Worm (Caenorhabditis elegans): ENCODE results near the gene hpl-2.

Gene hpl-2

DNA sequence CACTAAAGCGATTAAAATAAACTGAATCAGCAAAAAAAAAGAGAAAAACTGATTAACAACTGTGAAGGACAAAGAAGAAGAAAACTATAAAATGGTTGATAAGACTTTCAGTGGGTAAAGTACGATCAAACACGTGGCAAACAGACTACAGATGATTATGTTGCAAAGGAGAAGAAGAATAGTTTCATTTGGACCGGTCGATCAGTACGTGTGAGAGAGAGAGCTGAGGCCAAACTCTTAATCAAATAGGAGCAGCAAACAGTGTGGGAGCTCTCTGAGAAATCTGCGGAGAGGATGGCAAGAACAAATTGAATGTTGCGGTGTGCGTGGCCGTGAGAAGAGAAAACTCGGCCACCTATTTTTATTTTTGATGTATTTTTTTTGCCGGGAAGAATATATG is 36.3 kb downstream of the hpl-2 start (continued):
- TF ChIP-seq C16A3.4 (tag; optimal IDR thresholded peaks at IDR 0.05) (peak; percentile 17), snpc-4 (tag; optimal IDR thresholded peaks at IDR 0.05) (no peak), nhr-71 (tag; optimal IDR thresholded peaks at IDR 0.05) (peak; percentile 44)

DNA sequence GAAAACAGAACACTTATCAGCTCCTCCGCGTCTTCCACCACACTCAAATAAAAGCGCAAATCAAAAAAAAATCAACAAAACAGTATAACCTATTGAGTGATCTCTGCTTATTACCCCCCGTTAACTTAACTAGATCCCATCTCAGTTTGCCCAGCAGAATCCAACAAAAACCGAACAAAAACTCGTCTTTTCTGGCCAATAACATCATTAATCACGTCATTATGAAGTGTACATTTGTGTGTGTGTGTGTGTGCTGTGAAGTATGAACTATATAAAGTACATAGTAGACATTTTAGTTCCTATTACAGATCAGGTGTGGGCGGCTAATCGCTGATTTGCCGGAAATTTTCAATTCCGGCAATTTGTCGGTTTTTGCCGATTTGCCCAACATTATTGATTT is 37.3 kb downstream of the hpl-2 start:
- TF ChIP-seq nhr-85 (tag) (peak; percentile 71), egl-13 (tag; optimal IDR thresholded peaks at IDR 0.05) (no peak), unc-130 (tag; optimal IDR thresholded peaks at IDR 0.05) (no peak), ama-1 (optimal IDR thresholded peaks at IDR 0.05) (peak; percentile 9), unc-30 (tag; optimal IDR thresholded peaks at IDR 0.05) (no peak), C16A3.4 (tag; optimal IDR thresholded peaks at IDR 0.05) (no peak), nhr-19 (GFP tag; conservative IDR thresholded peaks at IDR 0.05) (no peak), aly-2 (tag; optimal IDR thresholded peaks at IDR 0.05) (no peak)

DNA sequence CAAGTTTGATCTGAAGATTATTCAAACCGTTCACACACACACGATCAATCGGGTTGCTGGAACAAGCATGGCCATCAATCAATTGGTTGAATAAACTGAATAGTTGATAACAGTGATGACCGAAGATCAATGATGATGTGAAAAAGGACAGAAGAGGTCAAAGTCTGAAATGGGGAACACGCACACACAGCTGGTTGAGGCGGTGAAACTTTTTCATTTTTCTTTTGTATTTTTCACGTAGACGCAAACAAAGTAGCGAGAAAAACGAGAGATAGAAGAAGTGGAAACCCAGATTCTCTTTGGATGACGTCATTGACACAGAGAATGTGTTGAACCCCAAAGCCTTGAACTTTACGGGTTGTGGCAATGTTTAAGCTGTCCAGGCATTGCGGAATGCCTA is 37.9 kb downstream of the hpl-2 start:
- TF ChIP-seq nhr-47 (tag; optimal IDR thresholded peaks at IDR 0.05) (peak; percentile 40), mef-2 (tag; optimal IDR thresholded peaks at IDR 0.05) (no peak), mep-1 (tag; optimal IDR thresholded peaks at IDR 0.05) (peak; percentile 59), isw-1 (GFP tag; IDR thresholded peaks at IDR 0.05) (no peak), blmp-1 (tag; optimal IDR thresholded peaks at IDR 0.05) (peak; percentile 90), unc-30 (tag; optimal IDR thresholded peaks at IDR 0.05) (no peak), jun-1 (tag; optimal IDR thresholded peaks at IDR 0.05) (peak; percentile 22), C04F5.9 (tag; optimal IDR thresholded peaks at IDR 0.05) (no peak), fkh-10 (GFP tag; optimal IDR thresholded peaks at IDR 0.05) (no peak), ceh-63 (GFP tag; optimal IDR thresholded peaks at IDR 0.05) (no peak), egl-13 (tag; optimal IDR thresholded peaks at IDR 0.05) (no peak), dpl-1 (GFP tag; optimal IDR thresholded peaks at IDR 0.05) (peak in 1 of 3 experiments; percentile 38), skn-1 (tag; optimal IDR thresholded peaks at IDR 0.05) (no peak), unc-98 (GFP tag; IDR thresholded peaks at IDR 0.05) (no peak), nhr-11 (tag; optimal IDR thresholded peaks at IDR 0.05) (no peak), ets-5 (GFP tag; IDR thresholded peaks at IDR 0.05) (no peak), efl-1 (optimal IDR thresholded peaks at IDR 0.05) (peak in 1 of 2 experiments; percentile 11), efl-1 (GFP tag; optimal IDR thresholded peaks at IDR 0.05 in 1 of 2) (peak in 1 of 2 experiments; percentile 93), ceh-88 (GFP tag; IDR thresholded peaks at IDR 0.05) (no peak), zip-4 (GFP tag; optimal IDR thresholded peaks at IDR 0.05) (no peak), unc-130 (tag; optimal IDR thresholded peaks at IDR 0.05) (peak; percentile 50), nhr-19 (GFP tag; conservative IDR thresholded peaks at IDR 0.05) (peak; percentile 55), snpc-4 (tag; optimal IDR thresholded peaks at IDR 0.05) (no peak), lin-15B (tag; optimal IDR thresholded peaks at IDR 0.05) (no peak), vab-15 (tag; optimal IDR thresholded peaks at IDR 0.05) (no peak), fkh-8 (tag; optimal IDR thresholded peaks at IDR 0.05) (no peak), elt-3 (tag; optimal IDR thresholded peaks at IDR 0.05) (peak in 4 of 6 experiments; percentile 58 to 90 (median 76)), ama-1 (optimal IDR thresholded peaks at IDR 0.05) (peak; percentile 73), C34B4.2 (tag; optimal IDR thresholded peaks at IDR 0.05) (no peak), nhr-84 (tag; optimal IDR thresholded peaks at IDR 0.05) (no peak), sptf-1 (tag; optimal IDR thresholded peaks at IDR 0.05) (no peak), mdl-1 (tag; optimal IDR thresholded peaks at IDR 0.05) (peak in 1 of 2 experiments; percentile 46), fkh-4 (tag; optimal IDR thresholded peaks at IDR 0.05; ENCODE audit: borderline replicate concordance) (no peak), nhr-76 (tag; optimal IDR thresholded peaks at IDR 0.05) (peak; percentile 9), unc-62 (GFP tag; optimal IDR thresholded peaks at IDR 0.05) (no peak), nhr-20 (tag; optimal IDR thresholded peaks at IDR 0.05) (peak; percentile 69), nhr-77 (tag; optimal IDR thresholded peaks at IDR 0.05) (no peak), mab-9 (GFP tag; IDR thresholded peaks at IDR 0.05) (no peak), ztf-4 (tag; optimal IDR thresholded peaks at IDR 0.05) (peak; percentile 72), nhr-71 (tag; optimal IDR thresholded peaks at IDR 0.05) (peak; percentile 78), elt-2 (tag; optimal IDR thresholded peaks at IDR 0.05) (no peak), lir-3 (tag; optimal IDR thresholded peaks at IDR 0.05; ENCODE audit: poor library complexity) (no peak), lsy-2 (tag; optimal IDR thresholded peaks at IDR 0.05) (peak; percentile 26 to 30), hpl-2 (GFP tag; optimal IDR thresholded peaks at IDR 0.05) (no peak), C16A3.4 (tag; optimal IDR thresholded peaks at IDR 0.05) (peak; percentile 48), rnt-1 (tag; optimal IDR thresholded peaks at IDR 0.05) (peak; percentile 32), swsn-7 (tag; optimal IDR thresholded peaks at IDR 0.05) (no peak)

Data from whole organism, L1 larva.